Fruit fly (Drosophila melanogaster) whole organism, embryonic: ENCODE measurements around the gene CG13720.

Source experiments
- Ada2b ChIP-seq: fragments of 200-800 bp; sonication (Bioruptor generic); IDR thresholded peaks from 2 replicates; pipeline ENCODE4 v1.3.6; 2022; ENCODE audit warnings: missing biosample characterization, missing genetic modification characterization
- Atf3 ChIP-seq: fragments of 200-800 bp; sonication (Bioruptor generic); optimal IDR thresholded peaks from 3 replicates; lab custom pipeline; 2016; ENCODE audit warnings: missing biosample characterization, missing genetic modification characterization
- CG11247 ChIP-seq: fragments of 200-800 bp; sonication (Bioruptor generic); IDR thresholded peaks from 2 replicates; pipeline ENCODE4 v1.3.6; 2022; ENCODE audit warnings: missing biosample characterization, missing genetic modification characterization
- CG12071 ChIP-seq: fragments of 200-800 bp; sonication (Bioruptor generic); optimal IDR thresholded peaks from 3 replicates; lab custom pipeline; 2018; ENCODE audit warnings: missing biosample characterization, mild to moderate bottlenecking, missing genetic modification characterization
- CG14050 ChIP-seq: fragments of 200-800 bp; sonication (Bioruptor generic); IDR thresholded peaks from 3 replicates; pipeline ENCODE4 v1.3.6; 2022; ENCODE audit warnings: missing biosample characterization, missing genetic modification characterization
- CG15479 ChIP-seq: fragments of 200-800 bp; sonication (Bioruptor generic); optimal IDR thresholded peaks from 3 replicates; lab custom pipeline; 2019; ENCODE audit warnings: missing biosample characterization, mild to moderate bottlenecking, missing genetic modification characterization, moderate library complexity
- CG1603 ChIP-seq: fragments of 200-800 bp; sonication (Bioruptor generic); optimal IDR thresholded peaks from 2 replicates; lab custom pipeline; 2019; ENCODE audit warnings: missing biosample characterization, mild to moderate bottlenecking, missing genetic modification characterization, moderate library complexity
- CG16863 ChIP-seq: fragments of 200-800 bp; sonication (Bioruptor generic); optimal IDR thresholded peaks from 3 replicates; lab custom pipeline; 2016; ENCODE audit warnings: missing biosample characterization, missing genetic modification characterization
- CG17829 ChIP-seq: fragments of 200-800 bp; optimal IDR thresholded peaks from 2 replicates; lab custom pipeline; 2019; ENCODE audit warnings: missing biosample characterization, mild to moderate bottlenecking, missing genetic modification characterization, moderate library complexity
- CG31388 ChIP-seq: fragments of 200-800 bp; sonication (Bioruptor generic); optimal IDR thresholded peaks from 2 replicates; lab custom pipeline; 2016; ENCODE audit warnings: missing biosample characterization, missing genetic modification characterization
- CG32772 ChIP-seq: fragments of 200-800 bp; sonication (Bioruptor generic); IDR thresholded peaks from 2 replicates; pipeline ENCODE4 v1.3.6; 2022; ENCODE audit warnings: missing biosample characterization, missing genetic modification characterization
- CG34422 ChIP-seq: fragments of 200-800 bp; sonication (Bioruptor generic); IDR thresholded peaks from 3 replicates; pipeline ENCODE4 v1.3.6; 2022; ENCODE audit warnings: missing biosample characterization, missing genetic modification characterization
- CG3726 ChIP-seq: fragments of 200-800 bp; sonication (Bioruptor generic); IDR thresholded peaks from 3 replicates; pipeline ENCODE4, ENCODE4 v1.3.6; 2022; ENCODE audit warnings: missing biosample characterization, missing genetic modification characterization
- CG43689 ChIP-seq: fragments of 200-800 bp; sonication (Bioruptor generic); IDR thresholded peaks from 2 replicates; pipeline ENCODE4 v1.3.6; 2022; ENCODE audit warnings: missing biosample characterization, missing genetic modification characterization
- CG6175 ChIP-seq: fragments of 200-800 bp; sonication (Bioruptor generic); IDR thresholded peaks from 3 replicates; pipeline ENCODE4 v1.3.6; 2022; ENCODE audit warnings: missing biosample characterization, missing genetic modification characterization
- CG7928 ChIP-seq: fragments of 200-800 bp; sonication (Bioruptor generic); optimal IDR thresholded peaks from 2 replicates; lab custom pipeline; 2017; ENCODE audit warnings: missing biosample characterization, mild to moderate bottlenecking, missing genetic modification characterization
- CG9215 ChIP-seq: fragments of 200-800 bp; sonication (Bioruptor generic); IDR thresholded peaks from 2 replicates; pipeline ENCODE4 v1.3.6; 2022; ENCODE audit warnings: missing biosample characterization, missing genetic modification characterization
- CG9932 ChIP-seq: fragments of 200-800 bp; sonication (Bioruptor generic); IDR thresholded peaks from 2 replicates; pipeline ENCODE4 v1.3.6; 2022; ENCODE audit warnings: missing biosample characterization, missing genetic modification characterization
- Camta ChIP-seq: fragments of 200-800 bp; sonication (Bioruptor generic); optimal IDR thresholded peaks from 2 replicates; lab custom pipeline; 2016; ENCODE audit warnings: missing biosample characterization, missing genetic modification characterization
- Chrac-16 ChIP-seq: fragments of 200-800 bp; sonication (Bioruptor generic); optimal IDR thresholded peaks from 3 replicates; lab custom pipeline; 2016; ENCODE audit warnings: missing biosample characterization, missing genetic modification characterization
- Deaf1 ChIP-seq: fragments of 200-800 bp; optimal IDR thresholded peaks from 3 replicates; lab custom pipeline; 2019; ENCODE audit warnings: missing biosample characterization, mild to moderate bottlenecking, missing genetic modification characterization, moderate library complexity
- Dp ChIP-seq: fragments of 200-800 bp; sonication (Bioruptor generic); optimal IDR thresholded peaks from 2 replicates; lab custom pipeline; 2018; ENCODE audit warnings: missing biosample characterization, mild to moderate bottlenecking, missing genetic modification characterization, moderate library complexity
- ERR ChIP-seq: fragments of 200-800 bp; sonication (Bioruptor generic); optimal IDR thresholded peaks from 2 replicates; lab custom pipeline; 2016; ENCODE audit warnings: missing biosample characterization, missing genetic modification characterization
- Fer2 ChIP-seq: fragments of 200-800 bp; sonication (Bioruptor generic); optimal IDR thresholded peaks from 2 replicates; lab custom pipeline; 2018; ENCODE audit warnings: missing biosample characterization, mild to moderate bottlenecking, missing genetic modification characterization, moderate library complexity
- MBD-R2 ChIP-seq: fragments of 200-800 bp; sonication (Bioruptor generic); IDR thresholded peaks from 2 replicates; pipeline ENCODE4 v1.3.6; 2022; ENCODE audit warnings: missing biosample characterization, missing genetic modification characterization
- Mrtf ChIP-seq: fragments of 200-800 bp; sonication (Bioruptor generic); IDR thresholded peaks from 3 replicates; pipeline ENCODE4 v1.3.6; 2022; ENCODE audit warnings: missing biosample characterization, missing genetic modification characterization
- Myb ChIP-seq: fragments of 200-800 bp; sonication (Bioruptor generic); optimal IDR thresholded peaks from 2 replicates; lab custom pipeline; 2016; ENCODE audit warnings: missing biosample characterization, missing genetic modification characterization
- NK7.1 ChIP-seq: fragments of 200-800 bp; sonication (Bioruptor generic); optimal IDR thresholded peaks from 3 replicates; lab custom pipeline; 2016; ENCODE audit warnings: missing biosample characterization, missing genetic modification characterization
- Pdp1 ChIP-seq, 2 experiments: fragments of 200-800 bp; sonication (Bioruptor generic); optimal IDR thresholded peaks; 3 replicates each; lab custom pipeline; 2016; ENCODE audit warnings: missing biosample characterization in 2 of 2, missing genetic modification characterization in 2 of 2, mild to moderate bottlenecking in 1 of 2, moderate library complexity in 1 of 2
- Six4 ChIP-seq: fragments of 200-800 bp; sonication (Bioruptor generic); optimal IDR thresholded peaks from 2 replicates; lab custom pipeline; 2016; ENCODE audit warnings: missing biosample characterization, missing genetic modification characterization
- ab ChIP-seq: fragments of 200-800 bp; sonication (Bioruptor generic); optimal IDR thresholded peaks from 2 replicates; lab custom pipeline; 2016; ENCODE audit warnings: missing biosample characterization, missing genetic modification characterization
- ac ChIP-seq: fragments of 200-800 bp; sonication (Bioruptor generic); optimal IDR thresholded peaks from 3 replicates; lab custom pipeline; 2017; ENCODE audit warnings: missing biosample characterization, mild to moderate bottlenecking, missing genetic modification characterization
- ase ChIP-seq: fragments of 200-800 bp; sonication (Bioruptor generic); IDR thresholded peaks from 3 replicates; pipeline ENCODE4 v1.3.6; 2022; ENCODE audit warnings: missing biosample characterization, missing genetic modification characterization
- ash1 ChIP-seq: fragments of 200-800 bp; sonication (Bioruptor generic); optimal IDR thresholded peaks from 2 replicates; lab custom pipeline; 2018; ENCODE audit warnings: missing biosample characterization, mild to moderate bottlenecking, missing genetic modification characterization
- bab2 ChIP-seq: fragments of 200-800 bp; sonication (Bioruptor generic); optimal IDR thresholded peaks from 2 replicates; lab custom pipeline; 2016; ENCODE audit warnings: missing biosample characterization, missing genetic modification characterization
- cato ChIP-seq: fragments of 200-800 bp; sonication (Bioruptor generic); optimal IDR thresholded peaks from 2 replicates; lab custom pipeline; 2016; ENCODE audit warnings: missing biosample characterization, missing genetic modification characterization, borderline replicate concordance
- chm ChIP-seq: fragments of 200-800 bp; sonication (Bioruptor generic); IDR thresholded peaks from 2 replicates; pipeline ENCODE4 v1.3.6; 2022; ENCODE audit warnings: missing biosample characterization, missing genetic modification characterization
- chn ChIP-seq: fragments of 200-800 bp; sonication (Bioruptor generic); optimal IDR thresholded peaks from 2 replicates; lab custom pipeline; 2016; ENCODE audit warnings: missing biosample characterization, missing genetic modification characterization
- dysf ChIP-seq: fragments of 200-800 bp; sonication (Bioruptor generic); IDR thresholded peaks from 3 replicates; pipeline ENCODE4 v1.3.6; 2022; ENCODE audit warnings: missing biosample characterization, missing genetic modification characterization
- fd3F ChIP-seq: fragments of 200-800 bp; sonication (Bioruptor generic); optimal IDR thresholded peaks from 2 replicates; lab custom pipeline; 2018; ENCODE audit warnings: missing biosample characterization, mild to moderate bottlenecking, missing genetic modification characterization, moderate library complexity
- ftz-f1 ChIP-seq: fragments of 200-800 bp; sonication (Bioruptor generic); optimal IDR thresholded peaks from 2 replicates; lab custom pipeline; 2016; ENCODE audit warnings: missing biosample characterization, missing genetic modification characterization
- hb ChIP-seq: fragments of 200-800 bp; sonication (Bioruptor generic); IDR thresholded peaks from 3 replicates; pipeline ENCODE4 v1.3.6; 2022; ENCODE audit warnings: missing biosample characterization, missing genetic modification characterization; ENCODE audit not compliant: partially characterized antibody
- ken ChIP-seq: fragments of 200-800 bp; sonication (Bioruptor generic); IDR thresholded peaks from 3 replicates; pipeline ENCODE4 v1.3.6; 2022; ENCODE audit warnings: missing biosample characterization, missing genetic modification characterization
- lmd ChIP-seq: fragments of 200-800 bp; sonication (Bioruptor generic); IDR thresholded peaks from 2 replicates; pipeline ENCODE4 v1.3.6; 2022; ENCODE audit warnings: missing biosample characterization, missing genetic modification characterization
- run ChIP-seq: fragments of 200-800 bp; sonication (Bioruptor generic); optimal IDR thresholded peaks from 3 replicates; lab custom pipeline; 2018; ENCODE audit warnings: missing biosample characterization, mild to moderate bottlenecking, missing genetic modification characterization
- schlank ChIP-seq: fragments of 200-800 bp; sonication (Bioruptor generic); optimal IDR thresholded peaks from 2 replicates; lab custom pipeline; 2018; ENCODE audit warnings: missing biosample characterization, mild to moderate bottlenecking, missing genetic modification characterization
- tll ChIP-seq, 2 experiments: fragments of 200-800 bp in 1 of 2; fragments of >200 bp in 1 of 2; sonication (Bioruptor generic) in 1 of 2; optimal IDR thresholded peaks; 2 replicates each; lab custom pipeline; 2017 to 2019; ENCODE audit warnings: missing biosample characterization in 2 of 2, missing genetic modification characterization in 2 of 2, mild to moderate bottlenecking in 1 of 2, moderate library complexity in 1 of 2
- vfl ChIP-seq: fragments of 200-800 bp; sonication (Bioruptor generic); optimal IDR thresholded peaks from 2 replicates; lab custom pipeline; 2016; ENCODE audit warnings: missing biosample characterization, missing genetic modification characterization
- wdn ChIP-seq: fragments of 200-800 bp; sonication (Bioruptor generic); IDR thresholded peaks from 2 replicates; pipeline ENCODE4 v1.3.6; 2022; ENCODE audit warnings: missing biosample characterization, missing genetic modification characterization
- yki ChIP-seq: fragments of >200 bp; optimal IDR thresholded peaks from 3 replicates; lab custom pipeline; 2018

CG13720 gene

DNA sequence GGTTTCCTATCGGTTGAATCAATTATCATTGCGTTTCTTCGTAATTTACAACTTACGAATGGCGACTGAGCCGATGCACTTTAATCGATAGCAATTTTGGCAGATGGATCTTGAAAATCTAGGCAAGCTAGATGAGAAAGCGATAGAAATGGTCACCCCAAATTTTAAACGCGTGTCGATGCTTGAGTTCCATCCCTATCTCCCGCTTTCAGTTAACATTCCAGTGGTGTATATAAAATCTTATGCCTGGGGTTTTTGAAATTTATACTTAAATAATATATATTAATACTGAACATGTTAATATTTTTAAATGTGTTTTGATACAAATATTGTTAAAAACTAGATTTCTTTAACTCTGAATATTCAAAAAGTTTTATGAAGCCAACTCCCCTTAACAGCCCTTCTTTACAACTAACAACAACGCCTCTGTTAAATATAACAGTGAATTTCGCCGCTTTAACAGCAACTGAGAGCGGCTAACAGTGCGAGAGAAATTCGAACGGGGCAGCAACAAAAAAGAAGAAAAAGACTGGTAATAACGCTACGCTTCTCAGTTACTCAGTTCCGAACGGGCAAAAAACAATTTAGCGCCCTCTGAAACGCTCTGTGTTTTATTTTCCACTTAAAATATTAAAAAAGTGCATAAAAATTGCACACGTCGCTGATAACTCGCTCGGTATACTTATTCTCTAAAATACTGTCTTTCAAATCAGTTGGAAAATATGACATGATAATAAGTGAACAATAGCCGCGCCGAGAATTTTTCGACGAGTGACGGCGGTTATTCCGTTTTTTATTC, 41.5 kb upstream of the CG13720 start, which contains the start of gene CG11357 (continued):
- TF ChIP-seq CG9932 (peak; percentile 99), Pdp1 (GFP tag; optimal IDR thresholded peaks at IDR 0.05; lab: Kevin White, UChicago) (peak; percentile 80), lmd (peak; percentile 99), cato (peak; percentile 92), Chrac-16 (GFP tag; lab: Kevin White, UChicago) (peak; percentile 97), ash1 (GFP tag; lab: Kevin White, UChicago) (peak; percentile 78), chm (peak; percentile 98), Camta (GFP tag; lab: Kevin White, UChicago) (peak; percentile 76), CG11247 (peak; percentile 98), dysf (GFP tag; lab: Robert Waterston, UW) (peak; percentile 99), CG17829 (tag; lab: Kevin White, UChicago) (peak; percentile 99), CG34422 (GFP tag; lab: Robert Waterston, UW) (peak; percentile 99), Fer2 (tag; lab: Kevin White, UChicago) (peak; percentile 98), Atf3 (GFP tag; lab: Kevin White, UChicago) (peak; percentile 63), Myb (peak; percentile 67), MBD-R2 (GFP tag; lab: Robert Waterston, UW) (peak; percentile 99), Deaf1 (tag; lab: Kevin White, UChicago) (peak; percentile 89), schlank (tag; lab: Kevin White, UChicago) (peak; percentile 91), ab (no peak), ase (peak; percentile 98), CG15479 (GFP tag; lab: Kevin White, UChicago) (peak; percentile 50), CG14050 (peak; percentile 98), ERR (peak; percentile 35), wdn (peak; percentile 98), CG3726 (peak; percentile 97), CG7928 (peak; percentile 81), run (tag; lab: Kevin White, UChicago) (peak; percentile 99), CG1603 (peak; percentile 41), CG12071 (GFP tag; lab: Kevin White, UChicago) (peak; percentile 93), fd3F (GFP tag; lab: Kevin White, UChicago) (peak; percentile 99), yki (peak; percentile 38), bab2 (GFP tag; lab: Kevin White, UChicago) (peak; percentile 89), Ada2b (GFP tag; lab: Robert Waterston, UW) (peak; percentile 99), ac (GFP tag; lab: Kevin White, UChicago) (peak; percentile 88), CG9215 (GFP tag; lab: Robert Waterston, UW) (peak; percentile 98), CG43689 (GFP tag; lab: Robert Waterston, UW) (peak; percentile 97), CG32772 (GFP tag; lab: Robert Waterston, UW) (peak; percentile 98), CG16863 (GFP tag; lab: Kevin White, UChicago) (peak; percentile 73), chn (peak; percentile 81), Six4 (GFP tag; lab: Kevin White, UChicago) (peak; percentile 93), ftz-f1 (GFP tag; lab: Kevin White, UChicago) (peak; percentile 45), CG6175 (peak; percentile 98), vfl (GFP tag; lab: Kevin White, UChicago) (peak; percentile 90), tll (GFP tag; optimal IDR thresholded peaks at IDR 0.05; lab: Kevin White, UChicago) (peak in 1 of 2 experiments; percentile 44), ken (GFP tag; lab: Robert Waterston, UW) (peak; percentile 98), Mrtf (GFP tag; lab: Robert Waterston, UW) (peak; percentile 98), NK7.1 (GFP tag; lab: Kevin White, UChicago) (peak; percentile 66), hb (peak; percentile 70), Dp (peak; percentile 44), CG31388 (GFP tag; lab: Kevin White, UChicago) (peak; percentile 90)
